Fruit fly (Drosophila melanogaster) S2 (cell line): ENCODE results near the gene CG3739.

Source experiments
- CG8478 ChIP-seq: fragments of >200 bp; optimal IDR thresholded peaks from 2 replicates; lab custom pipeline; 2018
- CTCF ChIP-seq, 2 experiments: fragments of >200 bp; optimal IDR thresholded peaks; 2 replicates each; lab custom pipeline; 2018

DNA sequence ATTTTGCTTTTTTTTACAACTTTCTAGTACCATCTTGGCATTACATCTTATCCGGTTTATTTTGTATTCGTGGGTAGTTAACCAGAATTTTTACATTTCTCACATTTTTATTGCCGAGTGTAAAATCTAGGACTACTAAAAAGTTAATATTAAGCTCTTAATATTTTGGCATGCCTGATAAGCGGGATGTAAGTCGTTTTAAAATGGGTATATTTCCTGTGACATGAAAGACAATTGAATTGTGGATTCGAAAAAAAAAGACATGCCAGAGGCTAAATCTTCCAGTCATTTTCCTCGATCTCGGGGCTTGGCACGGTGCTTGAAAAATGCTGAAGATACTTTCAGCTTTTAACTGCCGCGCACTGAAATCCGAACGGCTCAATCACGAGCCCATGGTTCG, 16.0 kb upstream of the CG3739 start, which contains the start of gene CG31245:
- TF ChIP-seq CTCF (optimal IDR thresholded peaks at IDR 0.05; lab: Kevin White, UChicago) (no peak), CG8478 (no peak)
